Worm (Caenorhabditis elegans): ENCODE measurements around the gene hadb-1.

Gene hadb-1

ce11 chrIII:8655412-8655811, 32.9 kb downstream of the hadb-1 start:
- no peak for TF ChIP-seq tab-1 (GFP tag; IDR thresholded peaks at IDR 0.05)
- no peak for TF ChIP-seq ztf-29 (GFP tag; IDR thresholded peaks at IDR 0.05)
- TF ChIP-seq cog-1 (tag; optimal IDR thresholded peaks at IDR 0.05) = no peak
- TF ChIP-seq ref-1 (GFP tag; conservative IDR thresholded peaks at IDR 0.05) = no peak
- TF ChIP-seq med-1 (GFP tag; optimal IDR thresholded peaks at IDR 0.05; ENCODE audit: insufficient read depth) = no peak
- TF ChIP-seq klf-2 (GFP tag; conservative IDR thresholded peaks at IDR 0.05) = no peak
- TF ChIP-seq flt-1 (GFP tag; IDR thresholded peaks at IDR 0.05) = no peak
- TF ChIP-seq T22C8.4 (GFP tag; IDR thresholded peaks at IDR 0.05) = no peak
- no peak for TF ChIP-seq ztf-23 (GFP tag; IDR thresholded peaks at IDR 0.05)

ce11 chrIII:8654400-8654980, 33.8 kb downstream of the hadb-1 start:
- TF ChIP-seq tab-1 (GFP tag; IDR thresholded peaks at IDR 0.05) (no peak), ztf-23 (GFP tag; IDR thresholded peaks at IDR 0.05) (no peak), cog-1 (tag; optimal IDR thresholded peaks at IDR 0.05) (no peak), ref-1 (GFP tag; conservative IDR thresholded peaks at IDR 0.05) (no peak), ztf-29 (GFP tag; IDR thresholded peaks at IDR 0.05) (no peak), med-1 (GFP tag; optimal IDR thresholded peaks at IDR 0.05; ENCODE audit: insufficient read depth) (no peak), T22C8.4 (GFP tag; IDR thresholded peaks at IDR 0.05) (no peak), klf-2 (GFP tag; conservative IDR thresholded peaks at IDR 0.05) (no peak), flt-1 (GFP tag; IDR thresholded peaks at IDR 0.05) (no peak)

DNA sequence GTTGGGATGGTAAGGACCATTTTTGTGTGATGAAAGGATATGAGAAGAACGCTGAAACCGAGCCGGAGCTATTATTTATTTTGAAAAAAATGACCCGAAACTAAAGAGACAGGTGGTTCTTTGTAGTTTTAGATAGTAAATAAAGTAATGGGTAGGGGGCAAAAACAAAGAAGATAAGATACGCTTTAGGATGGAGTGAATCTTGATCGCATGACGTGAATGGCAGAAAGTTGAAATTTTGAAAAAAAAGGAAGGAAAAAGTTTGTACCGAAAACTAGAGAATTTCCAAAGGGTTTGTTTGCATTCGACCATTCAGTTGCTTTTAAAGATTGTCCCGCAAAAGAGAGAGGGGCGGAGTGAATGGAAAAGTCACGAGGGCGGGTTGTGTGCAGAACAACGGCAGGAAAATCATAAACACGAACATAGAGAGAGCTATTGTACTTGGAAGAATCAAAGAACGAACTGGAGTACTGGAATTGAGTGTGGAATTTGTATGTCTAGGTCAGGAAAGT, 34.4 kb downstream of the hadb-1 start, which contains the start of gene F22B7.9:
Gene F22B7.9 (minus strand): TSS at position 51 of the 512 bp plus-strand sequence.
- no peak for TF ChIP-seq ztf-23 (GFP tag; IDR thresholded peaks at IDR 0.05)
- no peak for TF ChIP-seq ztf-29 (GFP tag; IDR thresholded peaks at IDR 0.05)
- TF ChIP-seq flt-1 (GFP tag; IDR thresholded peaks at IDR 0.05) = no peak
- no peak for TF ChIP-seq med-1 (GFP tag; optimal IDR thresholded peaks at IDR 0.05; ENCODE audit: insufficient read depth)
- TF ChIP-seq T22C8.4 (GFP tag; IDR thresholded peaks at IDR 0.05) = no peak
- no peak for TF ChIP-seq klf-2 (GFP tag; conservative IDR thresholded peaks at IDR 0.05)
- no peak for TF ChIP-seq tab-1 (GFP tag; IDR thresholded peaks at IDR 0.05)
- TF ChIP-seq cog-1 (tag; optimal IDR thresholded peaks at IDR 0.05) = no peak
- TF ChIP-seq ref-1 (GFP tag; conservative IDR thresholded peaks at IDR 0.05) = no peak

ce11 chrIII:8653457-8653856, 34.8 kb downstream of the hadb-1 start:
- no peak for TF ChIP-seq klf-2 (GFP tag; conservative IDR thresholded peaks at IDR 0.05)
- no peak for TF ChIP-seq ztf-29 (GFP tag; IDR thresholded peaks at IDR 0.05)
- no peak for TF ChIP-seq ref-1 (GFP tag; conservative IDR thresholded peaks at IDR 0.05)
- no peak for TF ChIP-seq tab-1 (GFP tag; IDR thresholded peaks at IDR 0.05)

ce11 chrIII:8652922-8653321, 35.4 kb downstream of the hadb-1 start:
- peak; percentile 85 for TF ChIP-seq flt-1 (GFP tag; IDR thresholded peaks at IDR 0.05)
- TF ChIP-seq tab-1 (GFP tag; IDR thresholded peaks at IDR 0.05) = peak; percentile 79; the same call in 1 of the 2 replicates
- TF ChIP-seq med-1 (GFP tag; optimal IDR thresholded peaks at IDR 0.05; ENCODE audit: insufficient read depth) = peak; percentile 24
- peak; percentile 69; the same call in 1 of the 2 replicates for TF ChIP-seq klf-2 (GFP tag; conservative IDR thresholded peaks at IDR 0.05)
- peak; percentile 75 for TF ChIP-seq ztf-23 (GFP tag; IDR thresholded peaks at IDR 0.05)
- TF ChIP-seq cog-1 (tag; optimal IDR thresholded peaks at IDR 0.05) = no peak
- peak; percentile 45; the same call in 1 of the 2 replicates for TF ChIP-seq ref-1 (GFP tag; conservative IDR thresholded peaks at IDR 0.05)
- peak; percentile 62; the same call in 1 of the 2 replicates for TF ChIP-seq ztf-29 (GFP tag; IDR thresholded peaks at IDR 0.05)
- peak; percentile 39; the same call in 1 of the 2 replicates for TF ChIP-seq T22C8.4 (GFP tag; IDR thresholded peaks at IDR 0.05)

DNA sequence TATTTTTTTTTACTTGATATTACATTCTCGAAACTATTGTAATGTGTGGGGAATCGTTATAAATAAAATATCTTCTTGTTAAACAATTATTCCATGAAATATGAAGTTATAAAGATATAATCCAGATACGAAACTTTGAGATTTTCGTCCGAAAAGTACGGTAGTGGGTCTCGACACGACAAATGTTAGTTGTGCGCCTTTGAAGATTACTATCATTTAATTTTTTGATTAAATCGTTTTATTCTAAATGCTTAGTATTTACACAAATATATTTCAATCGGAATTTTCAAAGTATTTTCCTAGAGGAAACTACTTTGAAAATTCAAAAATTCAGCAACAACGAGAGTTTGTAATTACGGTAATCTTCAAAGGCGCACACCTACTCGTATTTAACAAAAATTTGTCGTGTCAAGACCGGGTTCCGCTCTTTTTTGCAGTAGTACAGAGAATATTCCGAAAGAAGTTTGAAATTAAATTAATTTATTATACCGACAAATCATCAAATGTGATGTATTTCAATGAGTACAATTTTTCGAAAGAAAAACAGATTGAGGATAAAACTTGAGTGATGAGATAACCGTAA, 36.1 kb downstream of the hadb-1 start:
- TF ChIP-seq klf-2 (GFP tag; conservative IDR thresholded peaks at IDR 0.05) (no peak), tab-1 (GFP tag; IDR thresholded peaks at IDR 0.05) (no peak), ztf-23 (GFP tag; IDR thresholded peaks at IDR 0.05) (no peak), ztf-29 (GFP tag; IDR thresholded peaks at IDR 0.05) (no peak), ref-1 (GFP tag; conservative IDR thresholded peaks at IDR 0.05) (no peak), flt-1 (GFP tag; IDR thresholded peaks at IDR 0.05) (no peak), med-1 (GFP tag; optimal IDR thresholded peaks at IDR 0.05; ENCODE audit: insufficient read depth) (no peak), cog-1 (tag; optimal IDR thresholded peaks at IDR 0.05) (no peak), T22C8.4 (GFP tag; IDR thresholded peaks at IDR 0.05) (no peak)

- TF ChIP-seq tab-1 (GFP tag; IDR thresholded peaks at IDR 0.05) (peak; percentile 93), cog-1 (tag; optimal IDR thresholded peaks at IDR 0.05) (peak; percentile 80), ztf-29 (GFP tag; IDR thresholded peaks at IDR 0.05) (peak; percentile 74), T22C8.4 (GFP tag; IDR thresholded peaks at IDR 0.05) (peak; percentile 74), ztf-23 (GFP tag; IDR thresholded peaks at IDR 0.05) (peak; percentile 87), flt-1 (GFP tag; IDR thresholded peaks at IDR 0.05) (peak; percentile 91), klf-2 (GFP tag; conservative IDR thresholded peaks at IDR 0.05) (peak; percentile 77), ref-1 (GFP tag; conservative IDR thresholded peaks at IDR 0.05) (peak; percentile 80), med-1 (GFP tag; optimal IDR thresholded peaks at IDR 0.05; ENCODE audit: insufficient read depth) (peak; percentile 51)
Measured at ce11 chrIII:8650235-8650817, 38.0 kb downstream of the hadb-1 start, which contains the start of gene flp-23. Gene flp-23, plus strand, starts transcription at chrIII:8650767.

DNA sequence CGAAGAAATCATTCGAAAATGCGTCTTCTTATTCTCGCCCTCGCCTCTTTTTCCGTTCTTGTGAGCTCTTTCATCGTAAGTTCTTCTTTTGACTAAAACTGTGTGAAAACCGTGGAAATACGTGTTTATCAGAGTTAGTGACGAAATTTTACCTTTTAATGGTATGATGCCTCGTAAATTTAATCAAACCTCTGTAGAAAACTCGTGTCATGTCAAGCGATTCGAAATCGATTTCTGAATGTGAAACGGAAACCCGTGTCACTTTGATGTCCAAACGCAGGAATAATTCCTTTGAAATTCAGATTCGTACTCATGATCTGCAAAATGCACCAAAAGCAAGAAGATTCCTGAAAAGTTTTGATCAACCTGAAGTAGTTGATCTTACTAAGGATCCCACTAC, 39.7 kb downstream of the hadb-1 start, which contains the start of gene F22B7.3:
Gene F22B7.3 (plus strand): TSS at position 301 of the 400 bp plus-strand sequence.
- TF ChIP-seq ztf-29 (GFP tag; IDR thresholded peaks at IDR 0.05) = no peak

DNA sequence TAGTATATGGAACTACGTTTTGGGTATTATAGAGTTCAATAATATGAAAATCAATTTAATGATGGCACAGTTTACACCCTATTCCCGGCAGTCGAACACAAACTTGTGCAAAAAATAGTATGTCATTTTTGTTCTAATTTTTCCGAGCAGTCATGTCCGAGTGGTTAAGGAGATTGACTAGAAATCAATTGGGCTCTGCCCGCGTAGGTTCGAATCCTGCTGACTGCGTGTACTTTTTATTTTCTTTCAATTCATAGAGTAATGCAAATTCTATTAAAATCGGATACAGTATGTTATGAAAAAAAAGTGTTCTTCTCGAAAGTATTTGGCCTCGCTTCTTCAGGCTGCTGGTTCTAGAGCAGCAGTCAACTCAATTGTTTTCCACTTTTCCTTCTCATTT, 42.3 kb downstream of the hadb-1 start:
- no peak for TF ChIP-seq cog-1 (tag; optimal IDR thresholded peaks at IDR 0.05)
- no peak for TF ChIP-seq med-1 (GFP tag; optimal IDR thresholded peaks at IDR 0.05; ENCODE audit: insufficient read depth)
- TF ChIP-seq flt-1 (GFP tag; IDR thresholded peaks at IDR 0.05) = no peak
- TF ChIP-seq ref-1 (GFP tag; conservative IDR thresholded peaks at IDR 0.05) = no peak
- no peak for TF ChIP-seq ztf-29 (GFP tag; IDR thresholded peaks at IDR 0.05)

Data from whole organism, midembryonic.